Worm (Caenorhabditis elegans) whole organism, L4 larva: Measurements from ENCODE around the gene Y102A11A.3.
"Not testable (repeated sequence)": the region's sequence is repeated elsewhere in the genome, so short reads cannot be mapped to it uniquely, and the experiment has no call there.

Source experiments
- D1046.2 ChIP-seq: fragments of 200-800 bp; sonication (Bioruptor generic); IDR thresholded peaks from 2 replicates; pipeline ENCODE4 v1.3.6; 2022; ENCODE audit warnings: missing genetic modification characterization, missing compliant biosample characterization
- F26F4.8 ChIP-seq: fragments of 200-800 bp; sonication (Bioruptor generic); conservative IDR thresholded peaks from 2 replicates; pipeline ENCODE4 v1.3.6; 2022; ENCODE audit warnings: missing genetic modification characterization, missing compliant biosample characterization
- F44E2.7 ChIP-seq: fragments of 200-800 bp; sonication (Bioruptor generic); IDR thresholded peaks from 2 replicates; pipeline ENCODE4 v2.1.2; 2022; ENCODE audit warnings: missing genetic modification characterization, missing compliant biosample characterization
- T26A8.4 ChIP-seq: fragments of 200-800 bp; sonication (Bioruptor generic); IDR thresholded peaks from 2 replicates; pipeline ENCODE4 v1.3.6; 2022; ENCODE audit warnings: missing genetic modification characterization, missing compliant biosample characterization
- Y105C5A.15 ChIP-seq: fragments of 200-800 bp; sonication (Bioruptor generic); IDR thresholded peaks from 2 replicates; pipeline ENCODE4 v1.3.6; 2022; ENCODE audit warnings: missing genetic modification characterization, missing compliant biosample characterization
- Y48G9A.11 ChIP-seq: fragments of 200-800 bp; sonication (Bioruptor generic); IDR thresholded peaks from 2 replicates; pipeline ENCODE4 v1.3.6; 2022; ENCODE audit warnings: missing genetic modification reagents, missing genetic modification characterization, missing compliant biosample characterization
- Y75B8A.6 ChIP-seq: fragments of 200-800 bp; sonication (Bioruptor generic); IDR thresholded peaks from 2 replicates; pipeline ENCODE4 v1.3.6; 2022; ENCODE audit warnings: missing genetic modification reagents, missing genetic modification characterization, missing compliant biosample characterization
- ZK337.2 ChIP-seq: fragments of 200-800 bp; sonication (Bioruptor generic); IDR thresholded peaks from 2 replicates; pipeline ENCODE4 v1.3.6; 2022; ENCODE audit warnings: missing genetic modification reagents, missing genetic modification characterization, missing compliant biosample characterization
- arid-1 ChIP-seq: fragments of 200-800 bp; sonication (Bioruptor generic); conservative IDR thresholded peaks from 2 replicates; pipeline ENCODE4 v1.3.6; 2022; ENCODE audit warnings: missing genetic modification reagents, missing genetic modification characterization, missing compliant biosample characterization
- ceh-44 ChIP-seq: fragments of 200-800 bp; sonication (Bioruptor generic); IDR thresholded peaks from 2 replicates; pipeline ENCODE4 v1.3.6; 2022; ENCODE audit warnings: missing genetic modification reagents, missing genetic modification characterization, missing compliant biosample characterization
- ctbp-1 ChIP-seq: fragments of 200-800 bp; sonication (Bioruptor generic); IDR thresholded peaks from 2 replicates; pipeline ENCODE4 v1.3.6; 2022; ENCODE audit warnings: missing genetic modification reagents, missing genetic modification characterization, missing compliant biosample characterization
- dmd-6 ChIP-seq: fragments of 200-800 bp; sonication (Bioruptor generic); IDR thresholded peaks from 2 replicates; pipeline ENCODE4 v1.3.6; 2022; ENCODE audit warnings: missing genetic modification reagents, missing genetic modification characterization, missing compliant biosample characterization
- dmd-9 ChIP-seq: fragments of 200-800 bp; sonication (Bioruptor generic); IDR thresholded peaks from 2 replicates; pipeline ENCODE4 v1.3.6; 2022; ENCODE audit warnings: missing genetic modification reagents, missing genetic modification characterization, missing compliant biosample characterization
- egl-43 ChIP-seq: fragments of 200-800 bp; sonication (Bioruptor generic); IDR thresholded peaks from 2 replicates; pipeline ENCODE4 v1.3.6; 2022; ENCODE audit warnings: missing genetic modification reagents, missing genetic modification characterization, missing compliant biosample characterization
- lim-7 ChIP-seq: fragments of 200-800 bp; sonication (Bioruptor generic); IDR thresholded peaks from 2 replicates; pipeline ENCODE4 v1.3.6; 2022; ENCODE audit warnings: missing genetic modification characterization, missing compliant biosample characterization
- lin-1 ChIP-seq: fragments of 200-800 bp; sonication (Bioruptor generic); IDR thresholded peaks from 2 replicates; pipeline ENCODE4 v1.3.6; 2022; ENCODE audit warnings: missing genetic modification reagents, missing genetic modification characterization, missing compliant biosample characterization
- madf-5 ChIP-seq, 2 experiments: fragments of 200-800 bp; sonication (Bioruptor generic); IDR thresholded peaks; 2 replicates each; pipeline ENCODE4 v1.3.6; 2022; ENCODE audit warnings: missing compliant biosample characterization in 2 of 2, missing genetic modification characterization in 2 of 2
- madf-9 ChIP-seq: fragments of 200-800 bp; sonication (Bioruptor generic); conservative IDR thresholded peaks from 2 replicates; pipeline ENCODE4 v1.3.6; 2022; ENCODE audit warnings: missing genetic modification reagents, missing genetic modification characterization, missing compliant biosample characterization
- mdt-29 ChIP-seq: fragments of 200-800 bp; sonication (Bioruptor generic); IDR thresholded peaks from 2 replicates; pipeline ENCODE4 v1.3.6; 2022; ENCODE audit warnings: missing genetic modification reagents, missing genetic modification characterization, missing compliant biosample characterization
- nhr-42 ChIP-seq: fragments of 200-800 bp; sonication (Bioruptor generic); IDR thresholded peaks from 2 replicates; pipeline ENCODE4 v1.3.6; 2022; ENCODE audit warnings: missing genetic modification characterization, missing compliant biosample characterization
- pha-4 ChIP-seq, 2 experiments: fragments of 150-350 bp in 1 of 2; fragments of 200-800 bp in 1 of 2; sonication (Bioruptor generic) in 1 of 2; IDR thresholded peaks in 1 of 2; optimal IDR thresholded peaks in 1 of 2; 2 replicates each; pipeline versions ENCODE4 v1.3.6 to Lab custom; 2014 to 2022; ENCODE audit warnings: missing genetic modification characterization in 2 of 2, missing genetic modification reagents in 2 of 2, missing biosample characterization in 1 of 2, missing compliant biosample characterization in 1 of 2
- php-3 ChIP-seq: fragments of 200-800 bp; sonication (Bioruptor generic); IDR thresholded peaks from 2 replicates; pipeline ENCODE4 v1.3.6; 2022; ENCODE audit warnings: missing genetic modification reagents, missing genetic modification characterization, missing compliant biosample characterization
- set-16 ChIP-seq: fragments of 200-800 bp; sonication (Bioruptor generic); IDR thresholded peaks from 2 replicates; pipeline ENCODE4 v1.3.6; 2022; ENCODE audit warnings: missing genetic modification reagents, missing genetic modification characterization, missing compliant biosample characterization
- snpc-1.2 ChIP-seq: fragments of 200-800 bp; sonication (Bioruptor generic); IDR thresholded peaks from 2 replicates; pipeline ENCODE4 v1.3.6; 2022; ENCODE audit warnings: missing genetic modification reagents, missing genetic modification characterization, missing compliant biosample characterization
- tag-97 ChIP-seq: fragments of 200-800 bp; sonication (Bioruptor generic); IDR thresholded peaks from 2 replicates; pipeline ENCODE4 v1.3.6; 2022; ENCODE audit warnings: missing genetic modification characterization, missing compliant biosample characterization
- tra-1 ChIP-seq: fragments of 200-800 bp; sonication (Bioruptor generic); IDR thresholded peaks from 2 replicates; pipeline ENCODE4 v1.3.6; 2022; ENCODE audit warnings: missing genetic modification reagents, missing genetic modification characterization, missing compliant biosample characterization
- vab-7 ChIP-seq: fragments of 200-800 bp; sonication (Bioruptor generic); IDR thresholded peaks from 2 replicates; pipeline ENCODE4 v1.3.6; 2022; ENCODE audit warnings: missing genetic modification reagents, missing genetic modification characterization, missing compliant biosample characterization
- zip-11 ChIP-seq: fragments of 200-800 bp; sonication (Bioruptor generic); IDR thresholded peaks from 2 replicates; pipeline ENCODE4 v1.3.6; 2022; ENCODE audit warnings: missing genetic modification characterization, missing compliant biosample characterization

Gene Y102A11A.3

DNA sequence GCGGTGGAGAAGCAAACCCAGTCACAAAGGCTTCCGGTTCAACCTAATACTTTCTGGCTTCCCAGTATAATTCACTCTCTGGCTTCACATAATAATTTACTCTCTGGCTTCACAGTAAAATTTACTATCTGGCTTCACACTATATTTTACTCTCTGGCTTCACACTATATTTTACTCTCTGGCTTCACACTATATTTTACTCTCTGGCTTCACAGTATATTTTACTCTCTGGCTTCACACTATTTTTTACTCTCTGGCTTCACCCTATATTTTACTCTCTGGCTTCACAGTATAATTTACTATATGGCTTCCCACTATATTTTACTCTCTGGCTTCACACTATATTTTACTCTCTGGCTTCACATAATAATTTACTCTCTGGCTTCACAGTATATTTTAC is 37.9 kb downstream of the Y102A11A.3 start:
- 0 out of 2 replicates have a peak, but pooled peaks have one; percentile 7 for TF ChIP-seq set-16

DNA sequence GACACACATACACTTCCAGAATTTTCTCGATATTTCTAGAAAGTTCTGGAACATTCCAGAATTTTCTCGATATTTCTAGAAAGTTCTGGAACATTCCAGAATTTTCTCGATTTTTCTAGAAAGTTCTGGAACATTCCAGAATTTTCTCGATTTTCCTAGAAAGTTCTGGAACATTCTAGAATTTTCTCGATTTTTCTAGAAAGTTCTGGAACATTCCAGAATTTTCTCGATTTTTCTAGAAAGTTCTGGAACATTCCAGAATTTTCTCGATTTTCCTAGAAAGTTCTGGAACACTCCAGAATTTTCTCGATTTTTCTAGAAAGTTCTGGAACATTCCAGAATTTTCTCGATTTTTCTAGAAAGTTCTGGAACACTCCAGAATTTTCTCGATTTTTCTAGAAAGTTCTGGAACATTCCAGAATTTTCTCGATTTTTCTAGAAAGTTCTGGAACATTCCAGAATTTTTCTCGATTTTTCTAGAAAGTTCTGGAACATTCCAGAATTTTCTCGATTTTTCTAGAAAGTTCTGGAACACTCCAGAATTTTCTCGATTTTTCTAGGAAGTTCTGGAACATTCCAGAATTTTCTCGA is 39.0 kb downstream of the Y102A11A.3 start:
- peak; percentile 86 for TF ChIP-seq Y105C5A.15 (GFP tag; lab: Robert Waterston, UW)
- peak; percentile 88 for TF ChIP-seq lim-7 (GFP tag; lab: Robert Waterston, UW)
- peak; percentile 79 for TF ChIP-seq F26F4.8 (GFP tag; lab: Robert Waterston, UW)
- TF ChIP-seq madf-5 (GFP tag; IDR thresholded peaks at IDR 0.05; lab: Robert Waterston, UW), result peak in 1 of 2 experiments; percentile 61; a peak in 1 of 4 replicates
- TF ChIP-seq ctbp-1 (GFP tag; lab: Robert Waterston, UW), result peak; percentile 72
- TF ChIP-seq dmd-6 (GFP tag; lab: Robert Waterston, UW), result 0 out of 2 replicates have a peak, but pooled peaks have one; percentile 22
- TF ChIP-seq arid-1 (GFP tag; lab: Robert Waterston, UW), result peak; percentile 82
- peak; percentile 26; the same call in 1 of the 2 replicates for TF ChIP-seq egl-43 (GFP tag; lab: Robert Waterston, UW)
- peak; percentile 97 for TF ChIP-seq mdt-29
- TF ChIP-seq pha-4 (GFP tag; IDR thresholded peaks at IDR 0.05; lab: Robert Waterston, UW), result peak; percentile 84; the same call in 1 of the 2 replicates
- TF ChIP-seq pha-4 (tag; optimal IDR thresholded peaks at IDR 0.05; lab: Kevin White, UChicago), result not testable (repeated sequence)
- TF ChIP-seq madf-9 (GFP tag; lab: Robert Waterston, UW), result peak; percentile 64
- TF ChIP-seq lin-1 (GFP tag; lab: Robert Waterston, UW), result peak; percentile 95
- peak; percentile 71 for TF ChIP-seq vab-7 (GFP tag; lab: Robert Waterston, UW)
- TF ChIP-seq dmd-9 (GFP tag; lab: Robert Waterston, UW), result 0 out of 2 replicates have a peak, but pooled peaks have one; percentile 13
- 0 out of 2 replicates have a peak, but pooled peaks have one; percentile 14 for TF ChIP-seq zip-11 (GFP tag; lab: Robert Waterston, UW)
- TF ChIP-seq snpc-1.2 (GFP tag; lab: Robert Waterston, UW), result peak; percentile 80
- peak; percentile 49; the same call in 1 of the 2 replicates for TF ChIP-seq Y48G9A.11 (GFP tag; lab: Robert Waterston, UW)
- peak; percentile 75; the same call in 1 of the 2 replicates for TF ChIP-seq tra-1 (GFP tag; lab: Robert Waterston, UW)
- peak; percentile 83; the same call in 1 of the 2 replicates for TF ChIP-seq Y75B8A.6 (GFP tag; lab: Robert Waterston, UW)
- TF ChIP-seq, all 104 proteins: peak for 19; not testable (repeated sequence) for 85

- TF ChIP-seq egl-43 (GFP tag; lab: Robert Waterston, UW) (peak; percentile 54; the same call in 1 of the 2 replicates), F44E2.7 (GFP tag; lab: Robert Waterston, UW) (peak; percentile 42; the same call in 1 of the 2 replicates), madf-9 (GFP tag; lab: Robert Waterston, UW) (0 out of 2 replicates have a peak, but pooled peaks have one; percentile 25), ceh-44 (GFP tag; lab: Robert Waterston, UW) (0 out of 2 replicates have a peak, but pooled peaks have one; percentile 49), lim-7 (GFP tag; lab: Robert Waterston, UW) (peak; percentile 65; the same call in 1 of the 2 replicates), set-16 (peak; percentile 87), madf-5 (GFP tag; IDR thresholded peaks at IDR 0.05; lab: Robert Waterston, UW) (peak; percentile 15 to 58; a peak in 2 of 4 replicates), pha-4 (GFP tag; IDR thresholded peaks at IDR 0.05; lab: Robert Waterston, UW) (0 out of 2 replicates have a peak, but pooled peaks have one; percentile 14), Y75B8A.6 (GFP tag; lab: Robert Waterston, UW) (0 out of 2 replicates have a peak, but pooled peaks have one; percentile 16), Y48G9A.11 (GFP tag; lab: Robert Waterston, UW) (0 out of 2 replicates have a peak, but pooled peaks have one; percentile 8), nhr-42 (GFP tag; lab: Robert Waterston, UW) (peak; percentile 81; the same call in 1 of the 2 replicates), tra-1 (GFP tag; lab: Robert Waterston, UW) (0 out of 2 replicates have a peak, but pooled peaks have one; percentile 11), D1046.2 (GFP tag; lab: Robert Waterston, UW) (peak; percentile 75; the same call in 1 of the 2 replicates), tag-97 (GFP tag; lab: Robert Waterston, UW) (0 out of 2 replicates have a peak, but pooled peaks have one; percentile 30), ZK337.2 (GFP tag; lab: Robert Waterston, UW) (peak; percentile 36; the same call in 1 of the 2 replicates), dmd-9 (GFP tag; lab: Robert Waterston, UW) (peak; percentile 65; the same call in 1 of the 2 replicates), php-3 (GFP tag; lab: Robert Waterston, UW) (0 out of 2 replicates have a peak, but pooled peaks have one; percentile 37), T26A8.4 (0 out of 2 replicates have a peak, but pooled peaks have one; percentile 29), zip-11 (GFP tag; lab: Robert Waterston, UW) (0 out of 2 replicates have a peak, but pooled peaks have one; percentile 34)
- TF ChIP-seq pha-4 (tag; optimal IDR thresholded peaks at IDR 0.05; lab: Kevin White, UChicago), result not testable (repeated sequence)
Measured at ce11 chrX:2058498-2059349, 39.8 kb downstream of the Y102A11A.3 start.
